Fruit fly (Drosophila melanogaster) whole organism, embryonic: Measurements from ENCODE around the gene Dic2.

ENCODE experiments used
- CG11085 ChIP-seq: fragments of 200-800 bp; sonication (Bioruptor generic); IDR thresholded peaks from 2 replicates; pipeline ENCODE4 v1.3.6; 2022; ENCODE audit warnings: missing biosample characterization, missing genetic modification characterization
- CG12942 ChIP-seq: fragments of 200-800 bp; sonication (Bioruptor generic); optimal IDR thresholded peaks from 3 replicates; lab custom pipeline; 2016; ENCODE audit warnings: missing biosample characterization, missing genetic modification characterization
- CG13424 ChIP-seq: fragments of 200-800 bp; sonication (Bioruptor generic); optimal IDR thresholded peaks from 2 replicates; lab custom pipeline; 2019; ENCODE audit warnings: missing biosample characterization, mild to moderate bottlenecking, missing genetic modification characterization, moderate library complexity
- CG13624 ChIP-seq: fragments of 200-800 bp; sonication (Bioruptor generic); optimal IDR thresholded peaks from 2 replicates; lab custom pipeline; 2016; ENCODE audit warnings: missing biosample characterization, missing genetic modification characterization
- CG15011 ChIP-seq: fragments of 200-800 bp; sonication (Bioruptor generic); optimal IDR thresholded peaks from 3 replicates; lab custom pipeline; 2018; ENCODE audit warnings: missing biosample characterization, mild to moderate bottlenecking, missing genetic modification characterization
- CG18599 ChIP-seq: fragments of 200-800 bp; sonication (Bioruptor generic); optimal IDR thresholded peaks from 3 replicates; lab custom pipeline; 2017; ENCODE audit warnings: missing biosample characterization, missing genetic modification characterization, mild to moderate bottlenecking, moderate library complexity, missing genetic modification reagents
- CG2116 ChIP-seq: fragments of 200-800 bp; sonication (Bioruptor generic); optimal IDR thresholded peaks from 3 replicates; lab custom pipeline; 2018; ENCODE audit warnings: missing biosample characterization, mild to moderate bottlenecking, missing genetic modification characterization
- CG2712 ChIP-seq: fragments of 200-800 bp; optimal IDR thresholded peaks from 3 replicates; lab custom pipeline; 2019; ENCODE audit warnings: missing biosample characterization, mild to moderate bottlenecking, missing genetic modification characterization, moderate library complexity
- CG34376 ChIP-seq: fragments of 200-800 bp; sonication (Bioruptor generic); optimal IDR thresholded peaks from 2 replicates; lab custom pipeline; 2018; ENCODE audit warnings: missing biosample characterization, mild to moderate bottlenecking, missing genetic modification characterization
- CG3838 ChIP-seq: fragments of 200-800 bp; sonication (Bioruptor generic); optimal IDR thresholded peaks from 3 replicates; lab custom pipeline; 2016; ENCODE audit warnings: missing biosample characterization, missing genetic modification characterization
- CG4328 ChIP-seq: fragments of 200-800 bp; sonication (Bioruptor generic); optimal IDR thresholded peaks from 3 replicates; lab custom pipeline; 2017; ENCODE audit warnings: missing biosample characterization, missing genetic modification reagents, missing genetic modification characterization
- CG4424 ChIP-seq: fragments of 200-800 bp; sonication (Bioruptor generic); optimal IDR thresholded peaks from 3 replicates; lab custom pipeline; 2016; ENCODE audit warnings: missing biosample characterization, missing genetic modification characterization
- CG4707 ChIP-seq: fragments of 200-800 bp; sonication (Bioruptor generic); optimal IDR thresholded peaks from 2 replicates; lab custom pipeline; 2018; ENCODE audit warnings: missing biosample characterization, mild to moderate bottlenecking, missing genetic modification characterization, moderate library complexity
- CG4730 ChIP-seq: fragments of 200-800 bp; sonication (Bioruptor generic); IDR thresholded peaks from 2 replicates; pipeline ENCODE4 v1.3.6; 2022; ENCODE audit warnings: missing biosample characterization, missing genetic modification characterization
- CG8089 ChIP-seq: fragments of 200-800 bp; sonication (Bioruptor generic); optimal IDR thresholded peaks from 3 replicates; lab custom pipeline; 2016; ENCODE audit warnings: missing biosample characterization, missing genetic modification characterization
- CG8281 ChIP-seq: fragments of 200-800 bp; sonication (Bioruptor generic); optimal IDR thresholded peaks from 2 replicates; lab custom pipeline; 2018; ENCODE audit warnings: missing biosample characterization, mild to moderate bottlenecking, missing genetic modification characterization, moderate library complexity
- CG9727 ChIP-seq: fragments of 200-800 bp; sonication (Bioruptor generic); optimal IDR thresholded peaks from 3 replicates; lab custom pipeline; 2017; ENCODE audit warnings: missing biosample characterization, mild to moderate bottlenecking, missing genetic modification characterization
- CG9932 ChIP-seq: fragments of 200-800 bp; sonication (Bioruptor generic); IDR thresholded peaks from 2 replicates; pipeline ENCODE4 v1.3.6; 2022; ENCODE audit warnings: missing biosample characterization, missing genetic modification characterization
- Chrac-16 ChIP-seq: fragments of 200-800 bp; sonication (Bioruptor generic); optimal IDR thresholded peaks from 3 replicates; lab custom pipeline; 2016; ENCODE audit warnings: missing biosample characterization, missing genetic modification characterization
- Dll ChIP-seq: fragments of 200-800 bp; sonication (Bioruptor generic); IDR thresholded peaks from 4 replicates; pipeline ENCODE4 v1.3.6; 2022; ENCODE audit warnings: missing biosample characterization, missing genetic modification characterization; ENCODE audit not compliant: partially characterized antibody
- HLH4C ChIP-seq: fragments of 200-800 bp; sonication (Bioruptor generic); IDR thresholded peaks from 3 replicates; pipeline ENCODE4 v1.3.6; 2022; ENCODE audit warnings: missing biosample characterization, missing genetic modification characterization; ENCODE audit not compliant: partially characterized antibody
- MBD-R2 ChIP-seq: fragments of 200-800 bp; sonication (Bioruptor generic); IDR thresholded peaks from 2 replicates; pipeline ENCODE4 v1.3.6; 2022; ENCODE audit warnings: missing biosample characterization, missing genetic modification characterization
- Mad ChIP-seq: fragments of 200-800 bp; sonication (Bioruptor generic); optimal IDR thresholded peaks from 2 replicates; lab custom pipeline; 2016; ENCODE audit warnings: missing biosample characterization, missing genetic modification characterization
- Mes4 ChIP-seq: fragments of 200-800 bp; sonication (Bioruptor generic); optimal IDR thresholded peaks from 2 replicates; lab custom pipeline; 2016; ENCODE audit warnings: missing biosample characterization, missing genetic modification characterization
- Myb ChIP-seq: fragments of 200-800 bp; sonication (Bioruptor generic); optimal IDR thresholded peaks from 2 replicates; lab custom pipeline; 2016; ENCODE audit warnings: missing biosample characterization, missing genetic modification characterization
- NC2α ChIP-seq: fragments of 200-800 bp; sonication (Bioruptor generic); optimal IDR thresholded peaks from 2 replicates; lab custom pipeline; 2016; ENCODE audit warnings: missing biosample characterization, missing genetic modification characterization
- Optix ChIP-seq: fragments of 200-800 bp; sonication (Bioruptor generic); IDR thresholded peaks from 3 replicates; pipeline ENCODE4 v1.3.6; 2022; ENCODE audit warnings: missing biosample characterization, missing genetic modification characterization
- aop ChIP-seq: fragments of 200-800 bp; sonication (Bioruptor generic); IDR thresholded peaks from 2 replicates; pipeline ENCODE4 v1.3.6; 2022; ENCODE audit warnings: missing biosample characterization, missing genetic modification characterization
- bbx ChIP-seq: fragments of 200-800 bp; sonication (Bioruptor generic); IDR thresholded peaks from 2 replicates; pipeline ENCODE4 v1.3.6; 2022; ENCODE audit warnings: missing biosample characterization, missing genetic modification characterization; ENCODE audit not compliant: partially characterized antibody
- caup ChIP-seq: fragments of 200-800 bp; sonication (Bioruptor generic); optimal IDR thresholded peaks from 3 replicates; lab custom pipeline; 2017; ENCODE audit warnings: missing biosample characterization, mild to moderate bottlenecking, missing genetic modification characterization, moderate library complexity; ENCODE audit not compliant: severe bottlenecking
- crc ChIP-seq: fragments of 200-800 bp; sonication (Bioruptor generic); optimal IDR thresholded peaks from 2 replicates; lab custom pipeline; 2016; ENCODE audit warnings: missing biosample characterization, missing genetic modification characterization
- crol ChIP-seq: fragments of 200-800 bp; sonication (Bioruptor generic); IDR thresholded peaks from 2 replicates; pipeline ENCODE4 v1.3.6; 2022; ENCODE audit warnings: missing biosample characterization, missing genetic modification characterization
- da ChIP-seq: fragments of 200-800 bp; sonication (Bioruptor generic); optimal IDR thresholded peaks from 2 replicates; lab custom pipeline; 2016; ENCODE audit warnings: missing biosample characterization, missing genetic modification characterization
- dpn ChIP-seq, 2 experiments: fragments of 200-800 bp; sonication (Bioruptor generic); optimal IDR thresholded peaks; 3 replicates each; lab custom pipeline; 2016; ENCODE audit warnings: missing biosample characterization in 2 of 2, missing genetic modification characterization in 2 of 2
- exex ChIP-seq: fragments of 200-800 bp; sonication (Bioruptor generic); optimal IDR thresholded peaks from 4 replicates; lab custom pipeline; 2018; ENCODE audit warnings: missing biosample characterization, mild to moderate bottlenecking, missing genetic modification characterization, moderate library complexity
- fd64A ChIP-seq: fragments of 200-800 bp; sonication (Bioruptor generic); optimal IDR thresholded peaks from 3 replicates; lab custom pipeline; 2018; ENCODE audit warnings: missing biosample characterization, mild to moderate bottlenecking, missing genetic modification characterization
- gsb ChIP-seq: fragments of 200-800 bp; sonication (Bioruptor generic); IDR thresholded peaks from 2 replicates; pipeline ENCODE4 v1.3.6; 2022; ENCODE audit warnings: missing biosample characterization, missing genetic modification characterization
- ham ChIP-seq: fragments of 200-800 bp; sonication (Bioruptor generic); IDR thresholded peaks from 2 replicates; pipeline ENCODE4 v1.3.6; 2022; ENCODE audit warnings: missing biosample characterization, missing genetic modification characterization
- kay ChIP-seq: fragments of 200-800 bp; sonication (Bioruptor generic); optimal IDR thresholded peaks from 2 replicates; lab custom pipeline; 2016; ENCODE audit warnings: missing biosample characterization, missing genetic modification characterization
- kni ChIP-seq: fragments of 200-800 bp; sonication (Bioruptor generic); optimal IDR thresholded peaks from 3 replicates; lab custom pipeline; 2017; ENCODE audit warnings: mild to moderate bottlenecking, missing biosample characterization, missing genetic modification reagents, missing genetic modification characterization
- lab ChIP-seq: fragments of 200-800 bp; sonication (Bioruptor generic); optimal IDR thresholded peaks from 3 replicates; lab custom pipeline; 2017; ENCODE audit warnings: missing biosample characterization, missing genetic modification characterization, mild to moderate bottlenecking, moderate library complexity, missing genetic modification reagents
- otp ChIP-seq: fragments of 200-800 bp; sonication (Bioruptor generic); IDR thresholded peaks from 3 replicates; pipeline ENCODE4, ENCODE4 v1.3.6; 2022; ENCODE audit warnings: missing biosample characterization, missing genetic modification characterization
- pnt ChIP-seq: fragments of 200-800 bp; sonication (Bioruptor generic); optimal IDR thresholded peaks from 3 replicates; lab custom pipeline; 2016; ENCODE audit warnings: missing biosample characterization, missing genetic modification characterization
- row ChIP-seq: fragments of 200-800 bp; sonication (Bioruptor generic); IDR thresholded peaks from 3 replicates; pipeline ENCODE4 v1.3.6; 2022; ENCODE audit warnings: missing biosample characterization, missing genetic modification characterization
- salm ChIP-seq: fragments of 200-800 bp; sonication (Bioruptor generic); optimal IDR thresholded peaks from 2 replicates; lab custom pipeline; 2018; ENCODE audit warnings: missing biosample characterization, mild to moderate bottlenecking, missing genetic modification characterization
- sens ChIP-seq: fragments of 200-800 bp; sonication (Bioruptor generic); peaks from one replicate; lab custom pipeline; 2016; ENCODE audit warnings: missing biosample characterization, missing genetic modification characterization
- sisA ChIP-seq: fragments of 200-800 bp; sonication (Bioruptor generic); IDR thresholded peaks from 2 replicates; pipeline ENCODE4 v1.3.6; 2022; ENCODE audit warnings: missing biosample characterization, missing genetic modification characterization
- sr ChIP-seq: fragments of 200-800 bp; sonication (Bioruptor generic); IDR thresholded peaks from 3 replicates; pipeline ENCODE4 v1.3.6; 2022; ENCODE audit warnings: missing biosample characterization, missing genetic modification characterization
- tin ChIP-seq: fragments of 200-800 bp; sonication (Bioruptor generic); optimal IDR thresholded peaks from 3 replicates; lab custom pipeline; 2016; ENCODE audit warnings: missing biosample characterization, missing genetic modification characterization
- vfl ChIP-seq: fragments of 200-800 bp; sonication (Bioruptor generic); optimal IDR thresholded peaks from 2 replicates; lab custom pipeline; 2016; ENCODE audit warnings: missing biosample characterization, missing genetic modification characterization

Dic2 gene

DNA sequence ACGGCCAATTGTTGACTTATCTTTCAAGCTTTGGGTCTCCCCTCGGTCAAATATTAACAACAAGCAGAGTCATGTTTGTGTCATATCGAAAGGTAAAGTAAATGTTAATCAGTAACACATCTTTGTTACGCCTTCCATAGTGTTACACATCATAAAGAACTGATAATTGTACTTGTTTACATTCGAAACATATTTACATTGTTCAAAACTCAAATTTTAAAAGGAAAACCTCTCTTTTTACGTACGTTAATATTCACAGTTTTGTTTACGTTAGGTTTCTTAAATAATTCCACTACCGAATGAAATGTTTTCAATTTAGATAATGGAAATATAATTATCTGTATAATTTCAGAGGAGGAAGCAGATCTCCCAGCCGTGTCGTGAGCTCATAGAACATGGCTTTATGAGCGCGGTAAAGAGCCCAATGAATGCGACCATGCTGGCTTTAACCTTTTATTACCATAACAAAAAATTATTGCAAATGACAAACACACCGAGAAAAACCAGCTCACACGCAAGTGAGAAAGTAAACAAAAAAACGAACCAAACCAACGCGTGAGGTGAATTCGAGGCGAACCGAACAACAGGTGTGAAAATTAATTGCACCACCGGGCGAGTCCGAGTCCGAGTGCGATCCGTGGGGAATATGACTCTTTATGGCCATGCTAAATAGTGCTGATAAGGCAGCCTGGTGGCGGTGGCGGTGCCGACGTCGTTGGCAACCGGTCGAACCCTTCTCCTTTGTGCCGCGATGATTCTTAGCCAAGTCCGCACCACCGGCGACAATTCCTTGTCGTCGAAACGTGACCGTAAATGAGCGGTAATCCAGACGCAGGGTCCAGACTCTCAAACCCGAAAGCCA is 41.3 kb upstream of the Dic2 start (continued):
- TF ChIP-seq Mes4 (peak; percentile 18), ham (GFP tag; lab: Robert Waterston, UW) (no peak), CG9932 (GFP tag; lab: Robert Waterston, UW) (no peak), pnt (GFP tag; lab: Kevin White, UChicago) (peak; percentile 8), CG4424 (peak; percentile 14), vfl (GFP tag; lab: Kevin White, UChicago) (no peak), fd64A (GFP tag; lab: Kevin White, UChicago) (peak; percentile 17), sisA (no peak), crol (GFP tag; lab: Robert Waterston, UW) (no peak), caup (GFP tag; lab: Kevin White, UChicago) (no peak), gsb (GFP tag; lab: Robert Waterston, UW) (no peak), CG8281 (tag; lab: Kevin White, UChicago) (peak; percentile 16), da (GFP tag; lab: Kevin White, UChicago) (no peak), exex (tag; lab: Kevin White, UChicago) (no peak), CG15011 (GFP tag; lab: Kevin White, UChicago) (peak; percentile 63), lab (peak; percentile 7), Dll (0 out of 4 replicates have a peak, but pooled peaks have one; percentile 11), tin (GFP tag; lab: Kevin White, UChicago) (no peak), salm (peak; percentile 4), sr (no peak), CG8089 (GFP tag; lab: Kevin White, UChicago) (no peak), aop (GFP tag; lab: Robert Waterston, UW) (no peak), CG12942 (GFP tag; lab: Kevin White, UChicago) (no peak), dpn (GFP tag; optimal IDR thresholded peaks at IDR 0.05; lab: Kevin White, UChicago) (no peak), bbx (GFP tag; lab: Robert Waterston, UW) (no peak), row (GFP tag; lab: Robert Waterston, UW) (0 out of 3 replicates have a peak, but pooled peaks have one; percentile 24), CG9727 (GFP tag; lab: Kevin White, UChicago) (peak; percentile 73), CG3838 (peak; percentile 51), CG13624 (GFP tag; lab: Kevin White, UChicago) (no peak), CG2116 (GFP tag; lab: Kevin White, UChicago) (peak; percentile 21), Myb (no peak), sens (peak; percentile 84), CG4730 (no peak), CG11085 (GFP tag; lab: Robert Waterston, UW) (no peak), Chrac-16 (no peak), NC2α (no peak), HLH4C (GFP tag; lab: Robert Waterston, UW) (no peak), CG13424 (tag; lab: Kevin White, UChicago) (peak; percentile 37), kay (GFP tag; lab: Kevin White, UChicago) (peak; percentile 20), Optix (GFP tag; lab: Robert Waterston, UW) (no peak), CG4328 (GFP tag; lab: Kevin White, UChicago) (peak; percentile 36), CG18599 (GFP tag; lab: Kevin White, UChicago) (no peak), otp (GFP tag; lab: Robert Waterston, UW) (peak; percentile 34; the same call in 2 of the 3 replicates), CG34376 (GFP tag; lab: Kevin White, UChicago) (no peak), CG2712 (tag; lab: Kevin White, UChicago) (peak; percentile 67), crc (GFP tag; lab: Kevin White, UChicago) (no peak), kni (no peak), MBD-R2 (GFP tag; lab: Robert Waterston, UW) (no peak), CG4707 (GFP tag; lab: Kevin White, UChicago) (peak; percentile 60), Mad (GFP tag; lab: Kevin White, UChicago) (no peak)
